Worm (Caenorhabditis elegans) whole organism, mixed stage, embryonic: ENCODE measurements around the gene F21H7.5.

Experiments
- M03D4.4 ChIP-seq: sonication (generic microtip); optimal IDR thresholded peaks from 2 replicates; lab custom pipeline; 2017; ENCODE audit warnings: mild to moderate bottlenecking, missing genetic modification characterization, missing compliant biosample characterization
- bed-3 ChIP-seq: fragments of 200-800 bp; sonication (Bioruptor generic); optimal IDR thresholded peaks from 3 replicates; lab custom pipeline; 2018; ENCODE audit warnings: mild to moderate bottlenecking, missing genetic modification characterization, moderate library complexity, missing compliant biosample characterization
- blmp-1 ChIP-seq: fragments of 150-350 bp; optimal IDR thresholded peaks from 2 replicates; lab custom pipeline; 2014; ENCODE audit warnings: missing biosample characterization, missing genetic modification characterization
- ceh-39 ChIP-seq: fragments of 150-350 bp; optimal IDR thresholded peaks from 2 replicates; lab custom pipeline; 2014; ENCODE audit warnings: missing biosample characterization, missing genetic modification characterization
- ceh-83 ChIP-seq: fragments of 200-800 bp; sonication (Bioruptor generic); optimal IDR thresholded peaks from 2 replicates; lab custom pipeline; 2018; ENCODE audit warnings: mild to moderate bottlenecking, missing genetic modification characterization, missing compliant biosample characterization
- ces-1 ChIP-seq: fragments of 150-350 bp; optimal IDR thresholded peaks from 2 replicates; lab custom pipeline; 2014; ENCODE audit warnings: missing biosample characterization, missing genetic modification reagents, missing genetic modification characterization
- drap-1 ChIP-seq: fragments of 200-800 bp; sonication (Bioruptor generic); optimal IDR thresholded peaks from 3 replicates; lab custom pipeline; 2018; ENCODE audit warnings: mild to moderate bottlenecking, missing genetic modification characterization, missing compliant biosample characterization
- elt-1 ChIP-seq: sonication (generic microtip); optimal IDR thresholded peaks from 2 replicates; lab custom pipeline; 2017; ENCODE audit warnings: missing genetic modification characterization, mild to moderate bottlenecking, missing compliant biosample characterization, antibody characterized with exemption, moderate library complexity, borderline replicate concordance; ENCODE audit not compliant: insufficient read depth
- elt-3 ChIP-seq: fragments of 150-350 bp; optimal IDR thresholded peaks from 2 replicates; lab custom pipeline; 2014; ENCODE audit warnings: missing biosample characterization, missing genetic modification characterization
- flh-1 ChIP-seq: fragments of 200-800 bp; sonication (Bioruptor generic); optimal IDR thresholded peaks from 2 replicates; lab custom pipeline; 2018; ENCODE audit warnings: mild to moderate bottlenecking, missing genetic modification characterization, moderate library complexity, missing compliant biosample characterization
- ham-2 ChIP-seq: fragments of 200-800 bp; sonication (Bioruptor generic); optimal IDR thresholded peaks from 2 replicates; lab custom pipeline; 2018; ENCODE audit warnings: mild to moderate bottlenecking, missing genetic modification characterization, missing compliant biosample characterization
- hlh-1 ChIP-seq: fragments of 150-350 bp; optimal IDR thresholded peaks from 2 replicates; lab custom pipeline; 2014; ENCODE audit warnings: missing biosample characterization, missing genetic modification reagents, missing genetic modification characterization
- lin-13 ChIP-seq: fragments of 150-350 bp; optimal IDR thresholded peaks from 2 replicates; lab custom pipeline; 2014; ENCODE audit warnings: missing biosample characterization, missing genetic modification characterization
- lin-32 ChIP-seq: fragments of 200-800 bp; sonication (Bioruptor generic); optimal IDR thresholded peaks from 2 replicates; lab custom pipeline; 2018; ENCODE audit warnings: mild to moderate bottlenecking, missing genetic modification characterization, missing compliant biosample characterization
- mab-5 ChIP-seq: fragments of 150-350 bp; optimal IDR thresholded peaks from 2 replicates; lab custom pipeline; 2014; ENCODE audit warnings: missing biosample characterization, missing genetic modification characterization
- mep-1 ChIP-seq: fragments of 150-350 bp; optimal IDR thresholded peaks from 2 replicates; lab custom pipeline; 2017; ENCODE audit warnings: missing biosample characterization, missing genetic modification reagents, missing genetic modification characterization, inconsistent platforms
- mls-2 ChIP-seq: sonication (generic microtip); optimal IDR thresholded peaks from 2 replicates; lab custom pipeline; 2016; ENCODE audit warnings: mild to moderate bottlenecking, missing genetic modification characterization, moderate library complexity, missing compliant biosample characterization
- nhr-12 ChIP-seq: fragments of 150-350 bp; optimal IDR thresholded peaks from 2 replicates; lab custom pipeline; 2014; ENCODE audit warnings: missing biosample characterization, missing genetic modification characterization
- nhr-237 ChIP-seq: fragments of 150-350 bp; optimal IDR thresholded peaks from 2 replicates; lab custom pipeline; 2014; ENCODE audit warnings: missing biosample characterization, missing genetic modification characterization
- nhr-28 ChIP-seq: fragments of 150-350 bp; optimal IDR thresholded peaks from 2 replicates; lab custom pipeline; 2014; ENCODE audit warnings: missing biosample characterization, missing genetic modification characterization
- sem-2 ChIP-seq: fragments of 200-800 bp; sonication (Bioruptor generic); optimal IDR thresholded peaks from 2 replicates; lab custom pipeline; 2018; ENCODE audit warnings: mild to moderate bottlenecking, missing genetic modification characterization, missing compliant biosample characterization
- sptf-1 ChIP-seq: sonication (generic microtip); optimal IDR thresholded peaks from 2 replicates; lab custom pipeline; 2017; ENCODE audit warnings: mild to moderate bottlenecking, missing genetic modification characterization, moderate library complexity, missing compliant biosample characterization
- unc-39 ChIP-seq: fragments of 150-350 bp; optimal IDR thresholded peaks from 2 replicates; lab custom pipeline; 2014; ENCODE audit warnings: missing biosample characterization, missing genetic modification characterization
- unc-62 ChIP-seq: fragments of 150-350 bp; optimal IDR thresholded peaks from 2 replicates; lab custom pipeline; 2014; ENCODE audit warnings: missing biosample characterization, missing genetic modification reagents, missing genetic modification characterization
- zip-8 ChIP-seq: fragments of 150-350 bp; optimal IDR thresholded peaks from 2 replicates; lab custom pipeline; 2014; ENCODE audit warnings: missing biosample characterization, missing genetic modification characterization

Gene F21H7.5

DNA sequence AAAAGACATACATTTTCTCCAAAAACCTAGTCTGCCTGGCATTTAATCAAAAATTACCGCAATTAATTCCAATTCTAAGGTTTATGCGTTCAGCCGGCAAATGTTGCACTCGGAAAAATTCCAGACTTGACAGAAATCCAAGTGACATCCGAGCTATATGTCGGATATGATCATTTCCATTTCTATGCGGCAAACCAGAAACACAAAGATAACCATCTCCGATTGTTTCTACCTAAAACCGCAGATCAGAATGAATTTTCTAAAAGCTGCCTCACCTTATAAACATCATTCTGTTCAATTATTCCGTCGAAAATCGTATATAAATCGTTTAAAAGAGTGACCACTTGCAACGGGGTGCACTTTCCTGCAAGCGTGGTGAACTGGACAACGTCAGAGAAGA is 11.8 kb downstream of the F21H7.5 start:
- TF ChIP-seq nhr-28 (tag; lab: Kevin White, UChicago) (no peak), elt-1 (tag; lab: Kevin White, UChicago) (peak; percentile 52)

DNA sequence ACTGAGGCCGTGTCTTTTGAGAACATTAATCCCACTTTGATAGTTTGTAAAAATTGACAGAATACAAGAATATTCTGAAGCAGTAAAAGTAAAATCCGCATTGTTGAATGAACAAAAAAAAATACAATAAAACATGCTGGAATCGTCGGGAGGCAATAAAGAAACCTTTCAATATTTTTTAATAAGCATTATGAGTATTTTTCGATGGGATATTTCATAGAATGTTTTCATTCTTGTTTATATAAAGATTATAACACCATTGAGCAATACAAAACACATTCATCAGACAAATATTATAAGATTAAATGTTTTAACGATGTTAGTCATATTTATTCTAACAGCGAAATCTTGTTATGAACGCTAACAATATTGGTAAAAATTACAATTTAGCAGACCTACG is 16.4 kb downstream of the F21H7.5 start, which contains the start of gene gcy-20:
Gene gcy-20 (minus strand): TSS at position 101 of the 400 bp plus-strand sequence.
- TF ChIP-seq sem-2 (GFP tag; lab: Kevin White, UChicago) (no peak), hlh-1 (no peak), M03D4.4 (tag; lab: Kevin White, UChicago) (no peak), nhr-28 (tag; lab: Kevin White, UChicago) (no peak), blmp-1 (tag; lab: Kevin White, UChicago) (no peak), ham-2 (GFP tag; lab: Kevin White, UChicago) (no peak), nhr-12 (no peak)

DNA sequence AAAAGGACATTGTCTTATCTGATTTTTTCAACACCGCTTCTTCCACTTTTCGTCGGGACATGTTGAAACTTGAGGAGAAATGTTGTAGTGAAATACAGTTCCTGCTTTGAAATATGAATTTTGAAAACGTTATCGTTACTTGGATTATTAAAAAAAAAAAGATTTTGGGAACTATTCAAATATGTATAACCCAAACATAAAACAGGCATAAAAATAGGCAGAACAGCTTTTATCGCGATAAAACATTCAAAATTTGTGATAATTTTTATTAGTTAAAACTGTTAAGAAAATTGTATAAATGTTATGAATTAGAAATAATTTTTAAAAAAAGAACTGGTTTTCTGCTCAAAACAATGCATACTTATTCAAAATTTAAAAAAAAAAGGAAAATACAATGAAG is 19.1 kb downstream of the F21H7.5 start, which contains the start of gene bgnt-1.3:
Gene bgnt-1.3 (minus strand): TSS at position 101 of the 400 bp plus-strand sequence.
- TF ChIP-seq elt-3 (tag; lab: Kevin White, UChicago) (no peak), mab-5 (tag; lab: Kevin White, UChicago) (no peak), drap-1 (GFP tag; lab: Kevin White, UChicago) (no peak), sptf-1 (no peak)
- TF ChIP-seq, all 35 proteins: peak for 0

DNA sequence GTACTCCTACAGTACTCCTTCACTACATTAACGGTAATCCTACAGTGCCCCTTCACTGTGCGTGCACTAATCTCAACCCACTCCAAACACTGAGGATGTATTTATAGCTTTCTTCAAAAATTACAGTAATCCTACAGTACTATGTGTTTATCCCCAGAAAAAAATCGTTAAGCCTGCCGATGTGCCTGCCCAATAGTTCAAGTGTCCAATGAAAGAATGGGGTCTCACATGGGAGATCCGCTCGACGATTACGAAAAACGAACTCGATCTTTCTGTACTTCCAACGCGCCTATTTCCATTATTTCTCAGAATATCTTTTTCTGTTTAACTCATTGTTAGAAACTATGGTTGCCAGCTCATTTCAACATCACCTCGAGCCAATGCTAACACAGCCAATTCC is 20.8 kb downstream of the F21H7.5 start, which contains the start of gene nhr-218:
Gene nhr-218 (plus strand): TSS at position 301 of the 400 bp plus-strand sequence.
- TF ChIP-seq ham-2 (GFP tag; lab: Kevin White, UChicago) = no peak
- no peak for TF ChIP-seq sem-2 (GFP tag; lab: Kevin White, UChicago)
- no peak for TF ChIP-seq ces-1 (GFP tag; lab: Kevin White, UChicago)
- no peak for TF ChIP-seq blmp-1 (tag; lab: Kevin White, UChicago)
- no peak for TF ChIP-seq lin-32 (GFP tag; lab: Kevin White, UChicago)
- TF ChIP-seq lin-13 (tag; lab: Kevin White, UChicago) = no peak
- no peak for TF ChIP-seq ceh-83 (GFP tag; lab: Kevin White, UChicago)
- TF ChIP-seq, all 35 proteins: peak for 0

DNA sequence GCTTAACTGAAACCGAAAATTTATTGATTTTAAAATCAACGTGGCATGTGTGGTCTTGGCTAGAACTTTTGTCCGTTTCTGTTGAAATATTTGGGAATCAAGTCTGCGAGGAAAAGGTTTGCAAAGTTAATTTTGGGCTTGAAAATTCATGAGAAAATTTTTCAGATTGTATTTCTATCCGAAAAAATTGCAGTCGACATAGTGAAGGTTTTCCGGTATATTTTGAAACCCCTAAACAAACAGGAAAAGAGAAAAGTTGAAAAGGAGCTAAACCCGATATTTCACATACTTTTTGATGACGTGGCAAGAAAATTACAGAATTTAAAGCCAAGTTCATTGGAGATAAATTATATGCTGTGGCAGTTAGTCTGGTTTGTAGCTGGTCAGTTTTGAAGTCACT is 22.4 kb downstream of the F21H7.5 start, which contains the start of gene nhr-127:
Gene nhr-127 (plus strand): TSS at position 301 of the 400 bp plus-strand sequence.
- TF ChIP-seq unc-62 (GFP tag; lab: Kevin White, UChicago) = no peak
- TF ChIP-seq zip-8 (tag; lab: Kevin White, UChicago) = no peak
- TF ChIP-seq drap-1 (GFP tag; lab: Kevin White, UChicago) = no peak
- TF ChIP-seq, all 35 proteins: peak for 0

DNA sequence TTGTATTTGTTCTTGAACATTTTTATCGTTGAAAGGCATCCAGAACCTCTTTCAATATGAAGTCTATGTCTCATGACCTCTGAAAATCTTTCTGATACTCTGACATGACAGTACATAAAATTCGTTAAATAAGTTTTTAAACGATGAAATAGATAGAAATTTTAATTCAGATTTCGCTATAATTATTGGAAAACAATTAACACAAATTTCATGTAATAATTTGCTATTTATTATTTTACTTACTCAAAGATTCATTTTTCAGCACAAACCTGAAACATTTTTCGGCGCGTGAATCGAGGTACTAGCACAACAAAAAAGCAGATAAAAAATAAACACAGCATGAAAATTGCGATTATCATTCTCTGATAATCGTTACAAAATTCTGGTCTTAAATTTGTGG is 29.2 kb downstream of the F21H7.5 start, which contains the start of gene T13F3.4:
Gene T13F3.4 (minus strand): TSS at position 101 of the 400 bp plus-strand sequence.
- no peak for TF ChIP-seq unc-39 (tag; lab: Kevin White, UChicago)
- TF ChIP-seq nhr-12 = no peak
- TF ChIP-seq ham-2 (GFP tag; lab: Kevin White, UChicago) = no peak
- no peak for TF ChIP-seq M03D4.4 (tag; lab: Kevin White, UChicago)
- no peak for TF ChIP-seq sptf-1
- no peak for TF ChIP-seq bed-3
- TF ChIP-seq lin-13 (tag; lab: Kevin White, UChicago) = no peak
- TF ChIP-seq mep-1 (tag; lab: Kevin White, UChicago) = no peak
- no peak for TF ChIP-seq flh-1 (GFP tag; lab: Kevin White, UChicago)
- TF ChIP-seq, all 35 proteins: peak for 0

DNA sequence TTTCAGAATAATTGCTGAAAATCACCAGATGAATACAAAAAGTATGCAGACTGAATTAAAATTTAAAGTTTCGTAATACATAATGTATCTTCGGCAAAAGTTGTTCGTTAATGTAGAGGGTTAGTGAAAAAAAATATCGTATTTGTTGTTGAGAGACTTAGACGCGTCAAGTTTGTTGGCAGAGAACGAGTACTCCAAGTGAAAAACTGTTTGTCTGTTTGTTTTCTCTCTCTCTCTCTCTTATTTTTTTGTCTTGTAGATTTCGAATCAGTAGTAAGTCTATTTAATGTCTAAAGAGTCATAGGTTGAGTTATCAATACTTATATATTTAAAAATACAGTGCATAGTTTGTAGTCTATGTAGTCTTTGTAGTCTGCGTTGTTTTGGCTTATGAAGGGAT is 32.2 kb downstream of the F21H7.5 start, which contains the start of the genes fbxa-2 and T13F3.8:
Gene fbxa-2 (minus strand): TSS at position 101 of the 400 bp plus-strand sequence.
Gene T13F3.8 (plus strand): TSS at position 245 of the 400 bp plus-strand sequence.
- no peak for TF ChIP-seq mls-2 (tag; lab: Kevin White, UChicago)

DNA sequence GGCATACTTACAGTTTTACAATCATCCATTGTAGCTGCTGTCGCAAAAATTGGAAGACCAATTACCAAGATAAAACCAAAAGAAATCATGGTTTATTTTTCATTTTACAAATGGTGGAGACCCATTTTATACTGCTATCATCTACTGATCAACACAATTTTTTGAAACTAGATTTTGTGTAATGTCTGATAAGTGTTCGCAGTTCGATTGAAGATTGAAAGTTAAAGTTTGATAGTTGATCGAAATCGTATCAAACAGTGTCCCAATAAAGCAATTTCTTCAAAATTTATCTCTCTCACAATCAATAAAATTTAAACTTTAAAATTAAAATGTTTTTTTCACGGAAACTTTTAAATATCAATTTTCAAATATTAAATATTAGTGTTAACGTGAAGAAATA is 33.8 kb downstream of the F21H7.5 start, which contains the start of gene T13F3.6:
Gene T13F3.6 (minus strand): TSS at position 101 of the 400 bp plus-strand sequence.
- TF ChIP-seq nhr-237 (tag; lab: Kevin White, UChicago) = no peak
- no peak for TF ChIP-seq ceh-39 (tag; lab: Kevin White, UChicago)
- TF ChIP-seq ces-1 (GFP tag; lab: Kevin White, UChicago) = no peak
- TF ChIP-seq mep-1 (tag; lab: Kevin White, UChicago) = no peak
- no peak for TF ChIP-seq unc-39 (tag; lab: Kevin White, UChicago)
